Worm (Caenorhabditis elegans) whole organism, L2 larva: ENCODE measurements around the gene ZK228.4.

Experiments
- ama-1 ChIP-seq: fragments of 150-350 bp; optimal IDR thresholded peaks from 2 replicates; lab custom pipeline; 2018; ENCODE audit warnings: inconsistent platforms
- crh-2 ChIP-seq: sonication (generic microtip); optimal IDR thresholded peaks from 2 replicates; lab custom pipeline; 2017; ENCODE audit warnings: missing biosample characterization, missing genetic modification characterization
- elt-3 ChIP-seq: sonication (generic microtip); optimal IDR thresholded peaks from 2 replicates; lab custom pipeline; 2017; ENCODE audit warnings: missing biosample characterization, missing genetic modification characterization
- nhr-77 ChIP-seq: fragments of 150-350 bp; optimal IDR thresholded peaks from 2 replicates; lab custom pipeline; 2014; ENCODE audit warnings: missing biosample characterization, missing genetic modification characterization
- unc-62 ChIP-seq: fragments of 150-350 bp; optimal IDR thresholded peaks from 2 replicates; lab custom pipeline; 2014; ENCODE audit warnings: missing biosample characterization, missing genetic modification reagents, missing genetic modification characterization

ce11 chrV:18420797-18421196, 41.8 kb upstream of the ZK228.4 start, which contains the start of gene srj-26:
- TF ChIP-seq crh-2 (tag; lab: Kevin White, UChicago) (no peak), unc-62 (GFP tag; lab: Kevin White, UChicago) (no peak), nhr-77 (tag; lab: Kevin White, UChicago) (no peak), ama-1 (no peak), elt-3 (tag; lab: Kevin White, UChicago) (no peak)
